Fruit fly (Drosophila melanogaster): Measurements from ENCODE around the gene Yp3.

DNA sequence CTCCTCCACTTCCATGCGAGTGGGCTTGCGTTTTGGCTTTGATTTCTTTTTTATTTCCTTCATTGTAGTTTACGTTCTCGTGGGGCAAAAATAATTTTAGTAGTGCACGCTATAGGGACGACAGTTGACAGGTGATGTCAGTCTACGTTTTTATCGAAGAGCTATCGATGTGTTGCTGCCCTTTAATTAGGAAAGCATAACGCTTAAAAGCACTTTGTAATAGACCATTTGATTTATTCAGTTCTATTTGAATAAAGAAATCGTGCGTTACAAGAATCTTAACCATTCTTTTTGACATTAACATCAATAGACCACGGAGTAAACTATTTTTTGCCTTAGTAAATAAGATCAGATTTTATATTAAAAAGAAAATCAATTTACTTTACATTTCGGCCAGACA, 31.7 kb downstream of the Yp3 start, which contains the start of gene CG10993:
- TF ChIP-seq pan (optimal IDR thresholded peaks at IDR 0.05): no peak
- no peak for TF ChIP-seq psq (GFP tag; optimal IDR thresholded peaks at IDR 0.05)
- TF ChIP-seq dmrt93B (GFP tag; optimal IDR thresholded peaks at IDR 0.05): no peak
- TF ChIP-seq dl (GFP tag; optimal IDR thresholded peaks at IDR 0.05; ENCODE audit: insufficient read depth in 1 of 2, partially characterized antibody in 2 of 2): no peak
- TF ChIP-seq fru (GFP tag; optimal IDR thresholded peaks at IDR 0.05): no peak
- TF ChIP-seq HLH106 (tag; optimal IDR thresholded peaks at IDR 0.05): no peak
- TF ChIP-seq CG9705 (GFP tag; optimal IDR thresholded peaks at IDR 0.05): no peak
- TF ChIP-seq brk (GFP tag; optimal IDR thresholded peaks at IDR 0.05): no peak

Measured in whole organism, wandering third instar larva.